Worm (Caenorhabditis elegans) whole organism, early embryonic: ENCODE data around the gene srz-99.

Experiments used
- B0310.2 ChIP-seq: sonication (generic microtip); optimal IDR thresholded peaks from 2 replicates; lab custom pipeline; 2016; ENCODE audit warnings: mild to moderate bottlenecking, missing genetic modification characterization, missing compliant biosample characterization
- F13C5.2 ChIP-seq: sonication (generic microtip); optimal IDR thresholded peaks from 2 replicates; lab custom pipeline; 2017; ENCODE audit warnings: mild to moderate bottlenecking, missing genetic modification characterization, inconsistent platforms, missing compliant biosample characterization
- aly-1 ChIP-seq: sonication (generic microtip); optimal IDR thresholded peaks from 2 replicates; lab custom pipeline; 2016; ENCODE audit warnings: missing genetic modification characterization, missing compliant biosample characterization
- ama-1 ChIP-seq: fragments of 150-350 bp; optimal IDR thresholded peaks from 2 replicates; lab custom pipeline; 2014
- ceh-13 ChIP-seq: fragments of 200-800 bp; sonication (Bioruptor generic); optimal IDR thresholded peaks from 2 replicates; lab custom pipeline; 2018; ENCODE audit warnings: mild to moderate bottlenecking, missing genetic modification characterization, missing compliant biosample characterization
- ceh-36 ChIP-seq: sonication (generic microtip); optimal IDR thresholded peaks from 2 replicates; lab custom pipeline; 2016; ENCODE audit warnings: missing genetic modification characterization, inconsistent platforms, missing compliant biosample characterization
- ets-7 ChIP-seq: sonication (generic microtip); optimal IDR thresholded peaks from 2 replicates; lab custom pipeline; 2016; ENCODE audit warnings: missing genotype, missing genetic modification characterization, missing compliant biosample characterization
- flt-1 ChIP-seq: fragments of 200-800 bp; sonication (Bioruptor generic); IDR thresholded peaks from 2 replicates; pipeline ENCODE4 v1.3.6; 2022; ENCODE audit warnings: missing genetic modification characterization, missing compliant biosample characterization
- hmbx-1 ChIP-seq: sonication (generic microtip); optimal IDR thresholded peaks from 2 replicates; lab custom pipeline; 2016; ENCODE audit warnings: mild to moderate bottlenecking, missing genetic modification characterization, missing compliant biosample characterization
- hmg-4 ChIP-seq: fragments of 200-800 bp; sonication (Bioruptor generic); optimal IDR thresholded peaks from 2 replicates; lab custom pipeline; 2018; ENCODE audit warnings: mild to moderate bottlenecking, missing genetic modification characterization, missing compliant biosample characterization
- hnd-1 ChIP-seq: sonication (generic microtip); optimal IDR thresholded peaks from 2 replicates; lab custom pipeline; 2016; ENCODE audit warnings: missing genetic modification characterization, missing compliant biosample characterization
- pes-1 ChIP-seq: fragments of 200-800 bp; sonication (Bioruptor generic); IDR thresholded peaks from 2 replicates; pipeline ENCODE4 v1.3.6; 2022; ENCODE audit warnings: missing genetic modification reagents, missing genetic modification characterization, missing compliant biosample characterization
- scrt-1 ChIP-seq: fragments of 200-800 bp; sonication (Bioruptor generic); IDR thresholded peaks from 2 replicates; pipeline ENCODE4 v1.3.6; 2022; ENCODE audit warnings: missing genetic modification characterization, missing compliant biosample characterization
- sea-1 ChIP-seq: fragments of 200-800 bp; sonication (Bioruptor generic); conservative IDR thresholded peaks from 2 replicates; pipeline ENCODE4 v1.3.6; 2022; ENCODE audit warnings: missing genetic modification characterization, missing compliant biosample characterization
- tbx-11 ChIP-seq: fragments of 200-800 bp; sonication (Bioruptor generic); IDR thresholded peaks from 2 replicates; pipeline ENCODE4 v1.3.6; 2022; ENCODE audit warnings: missing genetic modification characterization, missing compliant biosample characterization
- tbx-37 ChIP-seq: fragments of 200-800 bp; sonication (Bioruptor generic); conservative IDR thresholded peaks from 2 replicates; pipeline ENCODE4 v1.3.6; 2022; ENCODE audit warnings: missing genetic modification reagents, missing genetic modification characterization, missing compliant biosample characterization
- tra-4 ChIP-seq: sonication (generic microtip); optimal IDR thresholded peaks from 2 replicates; lab custom pipeline; 2017; ENCODE audit warnings: missing genetic modification characterization, missing compliant biosample characterization

srz-99 gene

ce11 chrV:16693732-16694131 lies 36.3 kb upstream of the srz-99 start, which contains the start of gene srw-42:
srw-42 (minus strand) TSS chrV:16693832.
- TF ChIP-seq tbx-11 (no peak), B0310.2 (no peak), ceh-13 (GFP tag; lab: Kevin White, UChicago) (no peak), scrt-1 (GFP tag; lab: Robert Waterston, UW) (no peak), sea-1 (no peak), hmg-4 (GFP tag; lab: Kevin White, UChicago) (no peak), tra-4 (no peak), hmbx-1 (tag; lab: Kevin White, UChicago) (no peak), flt-1 (GFP tag; lab: Robert Waterston, UW) (no peak)

- TF ChIP-seq ets-7 (tag; lab: Kevin White, UChicago) (no peak), flt-1 (GFP tag; lab: Robert Waterston, UW) (no peak), hmg-4 (GFP tag; lab: Kevin White, UChicago) (no peak), hnd-1 (tag; lab: Kevin White, UChicago) (no peak), ama-1 (lab: Kevin White, UChicago) (no peak), tra-4 (no peak)
Observed at ce11 chrV:16694538-16694937, 35.5 kb upstream of the srz-99 start, which contains the start of gene srz-101. srz-101 (plus strand) TSS chrV:16694838.

DNA sequence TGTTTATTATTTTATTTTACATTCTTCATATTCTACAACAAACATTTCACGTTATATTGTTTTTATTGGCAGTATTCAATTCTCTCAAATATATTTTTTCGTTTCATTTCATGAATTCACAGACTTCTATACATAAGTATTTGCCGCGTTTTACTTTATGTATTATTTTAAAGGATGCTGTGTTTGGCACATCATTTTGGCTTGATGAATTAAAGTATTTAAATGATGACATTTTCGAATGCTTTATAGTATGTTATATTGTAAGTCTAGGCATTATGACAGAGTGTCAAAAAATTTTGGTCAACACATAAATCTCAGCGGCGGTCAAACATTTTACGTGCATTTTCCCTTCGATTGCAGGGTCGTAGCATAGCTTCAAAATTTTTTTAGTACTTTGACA lies 34.6 kb upstream of the srz-99 start:
- no peak for TF ChIP-seq F13C5.2 (tag; lab: Kevin White, UChicago)
- no peak for TF ChIP-seq ets-7 (tag; lab: Kevin White, UChicago)
- no peak for TF ChIP-seq hnd-1 (tag; lab: Kevin White, UChicago)
- TF ChIP-seq tbx-37 (GFP tag; lab: Robert Waterston, UW), result no peak
- TF ChIP-seq tbx-11, result no peak

ce11 chrV:16697178-16697577 lies 32.9 kb upstream of the srz-99 start, which contains the start of gene srw-41:
srw-41 (plus strand) TSS chrV:16697478.
- TF ChIP-seq flt-1 (GFP tag; lab: Robert Waterston, UW), result no peak
- TF ChIP-seq tra-4, result no peak
- no peak for TF ChIP-seq scrt-1 (GFP tag; lab: Robert Waterston, UW)
- no peak for TF ChIP-seq ceh-36
- TF ChIP-seq ama-1 (lab: Kevin White, UChicago), result no peak
- no peak for TF ChIP-seq pes-1
- TF ChIP-seq aly-1 (tag; lab: Kevin White, UChicago), result no peak
- no peak for TF ChIP-seq ceh-13 (GFP tag; lab: Kevin White, UChicago)
- no peak for TF ChIP-seq ets-7 (tag; lab: Kevin White, UChicago)
- no peak for TF ChIP-seq sea-1
- TF ChIP-seq tbx-37 (GFP tag; lab: Robert Waterston, UW), result no peak
- no peak for TF ChIP-seq tbx-11
- no peak for TF ChIP-seq hmbx-1 (tag; lab: Kevin White, UChicago)
- TF ChIP-seq hmg-4 (GFP tag; lab: Kevin White, UChicago), result no peak
- no peak for TF ChIP-seq B0310.2

DNA sequence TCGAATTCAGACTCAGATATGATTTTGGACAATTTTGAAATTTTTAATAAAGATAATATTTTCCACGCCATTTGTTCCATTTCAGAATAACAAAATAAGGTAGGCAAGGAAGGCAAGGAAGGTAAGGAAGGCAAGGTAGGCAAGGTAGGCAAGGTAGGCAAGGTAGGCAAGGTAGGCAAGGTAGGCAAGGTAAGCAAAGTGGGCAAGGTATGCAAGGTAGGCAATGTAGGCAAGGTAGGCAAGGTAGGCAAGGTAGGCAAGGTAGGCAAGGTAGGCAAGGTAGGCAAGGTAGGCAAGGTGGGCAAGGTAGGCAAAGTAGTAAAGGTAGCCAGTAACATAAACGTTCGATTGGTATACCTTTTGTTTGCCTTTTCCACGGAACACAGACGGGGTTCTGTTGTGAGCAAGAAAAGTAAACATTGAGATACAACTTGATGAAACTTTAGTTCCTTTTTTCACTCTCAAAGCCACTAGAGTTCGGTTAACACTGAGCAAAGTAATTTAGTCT lies 30.3 kb upstream of the srz-99 start, which contains the start of gene Y70C5C.1:
TSS of gene Y70C5C.1 (plus strand) at position 458 of the 508 bp plus-strand sequence.
- TF ChIP-seq hnd-1 (tag; lab: Kevin White, UChicago) (peak; percentile 63), hmg-4 (GFP tag; lab: Kevin White, UChicago) (no peak), ceh-36 (peak; percentile 51), aly-1 (tag; lab: Kevin White, UChicago) (no peak), F13C5.2 (tag; lab: Kevin White, UChicago) (no peak), tbx-11 (peak; percentile 68), hmbx-1 (tag; lab: Kevin White, UChicago) (peak; percentile 71), ets-7 (tag; lab: Kevin White, UChicago) (no peak), ceh-13 (GFP tag; lab: Kevin White, UChicago) (no peak)

ce11 chrV:16706549-16706948 lies 23.5 kb upstream of the srz-99 start, which contains the start of gene clec-9:
clec-9 (minus strand) TSS chrV:16706649.
- TF ChIP-seq hnd-1 (tag; lab: Kevin White, UChicago) (no peak), B0310.2 (no peak), scrt-1 (GFP tag; lab: Robert Waterston, UW) (no peak), tbx-11 (no peak), sea-1 (no peak), hmg-4 (GFP tag; lab: Kevin White, UChicago) (no peak), tbx-37 (GFP tag; lab: Robert Waterston, UW) (no peak), hmbx-1 (tag; lab: Kevin White, UChicago) (no peak), aly-1 (tag; lab: Kevin White, UChicago) (no peak), ama-1 (lab: Kevin White, UChicago) (no peak), tra-4 (no peak), flt-1 (GFP tag; lab: Robert Waterston, UW) (no peak), pes-1 (no peak), ceh-13 (GFP tag; lab: Kevin White, UChicago) (no peak), F13C5.2 (tag; lab: Kevin White, UChicago) (no peak), ceh-36 (no peak), ets-7 (tag; lab: Kevin White, UChicago) (no peak)

DNA sequence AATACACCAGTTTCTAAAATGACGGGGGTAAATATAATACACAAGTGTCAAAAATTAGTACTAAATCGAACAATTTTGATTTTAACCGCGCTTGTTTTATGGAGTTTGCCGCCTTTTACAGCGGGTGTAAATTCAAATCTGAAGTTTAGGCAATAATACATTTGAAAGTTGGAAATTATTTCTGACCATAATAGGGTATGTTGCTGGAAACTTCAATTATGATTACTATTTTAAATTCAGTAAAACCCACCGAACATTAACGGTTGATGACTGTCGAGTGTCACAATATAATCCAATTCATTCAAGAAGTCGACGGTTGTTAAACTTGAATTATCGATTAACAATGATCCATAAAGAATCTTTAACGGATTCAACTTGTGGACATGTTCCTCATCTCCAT lies 16.3 kb upstream of the srz-99 start:
- TF ChIP-seq F13C5.2 (tag; lab: Kevin White, UChicago) (no peak), hmbx-1 (tag; lab: Kevin White, UChicago) (no peak), tbx-37 (GFP tag; lab: Robert Waterston, UW) (no peak), aly-1 (tag; lab: Kevin White, UChicago) (no peak), hmg-4 (GFP tag; lab: Kevin White, UChicago) (no peak), ceh-13 (GFP tag; lab: Kevin White, UChicago) (no peak), flt-1 (GFP tag; lab: Robert Waterston, UW) (no peak), ets-7 (tag; lab: Kevin White, UChicago) (no peak), tra-4 (no peak), tbx-11 (no peak), sea-1 (no peak), scrt-1 (GFP tag; lab: Robert Waterston, UW) (no peak), ama-1 (lab: Kevin White, UChicago) (no peak), ceh-36 (no peak)
